Worm (Caenorhabditis elegans) whole organism, L4 larva: ENCODE results near the gene srbc-37.
A peak's percentile ranks its signal among the peaks of the same experiment; 100 is the strongest.

ENCODE experiments used
- F26F4.8 ChIP-seq: fragments of 200-800 bp; sonication (Bioruptor generic); conservative IDR thresholded peaks from 2 replicates; pipeline ENCODE4 v1.3.6; 2022; ENCODE audit warnings: missing genetic modification characterization, missing compliant biosample characterization
- F37D6.2 ChIP-seq: sonication (generic microtip); optimal IDR thresholded peaks from 2 replicates; lab custom pipeline; 2016; ENCODE audit warnings: mild to moderate bottlenecking, missing genetic modification characterization, missing compliant biosample characterization
- F44E2.7 ChIP-seq: fragments of 200-800 bp; sonication (Bioruptor generic); IDR thresholded peaks from 2 replicates; pipeline ENCODE4 v2.1.2; 2022; ENCODE audit warnings: missing genetic modification characterization, missing compliant biosample characterization
- T26A8.4 ChIP-seq: fragments of 200-800 bp; sonication (Bioruptor generic); IDR thresholded peaks from 2 replicates; pipeline ENCODE4 v1.3.6; 2022; ENCODE audit warnings: missing genetic modification characterization, missing compliant biosample characterization
- Y48G9A.11 ChIP-seq: fragments of 200-800 bp; sonication (Bioruptor generic); IDR thresholded peaks from 2 replicates; pipeline ENCODE4 v1.3.6; 2022; ENCODE audit warnings: missing genetic modification reagents, missing genetic modification characterization, missing compliant biosample characterization
- aha-1 ChIP-seq: fragments of 150-350 bp; peaks from one replicate; lab custom pipeline; 2014; ENCODE audit warnings: missing biosample characterization, missing genetic modification characterization
- attf-4 ChIP-seq: sonication (generic microtip); optimal IDR thresholded peaks from 3 replicates; lab custom pipeline; 2017; ENCODE audit warnings: missing biosample characterization, missing genetic modification characterization
- ceh-44 ChIP-seq: fragments of 200-800 bp; sonication (Bioruptor generic); IDR thresholded peaks from 2 replicates; pipeline ENCODE4 v1.3.6; 2022; ENCODE audit warnings: missing genetic modification reagents, missing genetic modification characterization, missing compliant biosample characterization
- daf-16 ChIP-seq, 3 experiments: sonication (generic microtip); optimal IDR thresholded peaks; 2 replicates each; lab custom pipeline; 2016 to 2017; ENCODE audit warnings: missing genetic modification characterization in 3 of 3, missing genetic modification reagents in 3 of 3, mild to moderate bottlenecking in 2 of 3, missing compliant biosample characterization in 2 of 3, missing biosample characterization in 1 of 3, moderate library complexity in 1 of 3
- daf-8 ChIP-seq: fragments of 200-800 bp; sonication (Bioruptor generic); IDR thresholded peaks from 2 replicates; pipeline ENCODE4 v1.3.6; 2022; ENCODE audit warnings: missing genetic modification characterization, missing compliant biosample characterization
- dmd-9 ChIP-seq: fragments of 200-800 bp; sonication (Bioruptor generic); IDR thresholded peaks from 2 replicates; pipeline ENCODE4 v1.3.6; 2022; ENCODE audit warnings: missing genetic modification reagents, missing genetic modification characterization, missing compliant biosample characterization
- dve-1 ChIP-seq: sonication (generic microtip); optimal IDR thresholded peaks from 2 replicates; lab custom pipeline; 2017; ENCODE audit warnings: antibody characterized with exemption, mild to moderate bottlenecking, missing genetic modification characterization, missing compliant biosample characterization; ENCODE audit not compliant: insufficient read depth
- egl-43 ChIP-seq: fragments of 200-800 bp; sonication (Bioruptor generic); IDR thresholded peaks from 2 replicates; pipeline ENCODE4 v1.3.6; 2022; ENCODE audit warnings: missing genetic modification reagents, missing genetic modification characterization, missing compliant biosample characterization
- fkh-10 ChIP-seq: fragments of 150-350 bp; optimal IDR thresholded peaks from 2 replicates; lab custom pipeline; 2014; ENCODE audit warnings: missing biosample characterization, missing genetic modification reagents, missing genetic modification characterization
- hif-1 ChIP-seq, 2 experiments: sonication (generic microtip); optimal IDR thresholded peaks; 2 replicates each; lab custom pipeline; 2016 to 2017; ENCODE audit warnings: missing compliant biosample characterization in 2 of 2, missing genetic modification characterization in 2 of 2, missing genetic modification reagents in 2 of 2, missing genotype in 2 of 2, mild to moderate bottlenecking in 1 of 2
- hmg-1.1 ChIP-seq: fragments of 200-800 bp; sonication (Bioruptor generic); IDR thresholded peaks from 2 replicates; pipeline ENCODE4 v1.3.6; 2022; ENCODE audit warnings: missing genetic modification reagents, missing genetic modification characterization, missing compliant biosample characterization
- lin-29 ChIP-seq: fragments of 200-800 bp; sonication (Bioruptor generic); IDR thresholded peaks from 2 replicates; pipeline ENCODE4 v1.3.6; 2022; ENCODE audit warnings: missing genetic modification reagents, missing genetic modification characterization, missing compliant biosample characterization
- lin-38 ChIP-seq: fragments of 200-800 bp; sonication (Bioruptor generic); IDR thresholded peaks from 2 replicates; pipeline ENCODE4 v1.3.6; 2022; ENCODE audit warnings: missing genetic modification reagents, missing genetic modification characterization, missing compliant biosample characterization
- madf-5 ChIP-seq, 2 experiments: fragments of 200-800 bp; sonication (Bioruptor generic); IDR thresholded peaks; 2 replicates each; pipeline ENCODE4 v1.3.6; 2022; ENCODE audit warnings: missing compliant biosample characterization in 2 of 2, missing genetic modification characterization in 2 of 2
- mdt-29 ChIP-seq: fragments of 200-800 bp; sonication (Bioruptor generic); IDR thresholded peaks from 2 replicates; pipeline ENCODE4 v1.3.6; 2022; ENCODE audit warnings: missing genetic modification reagents, missing genetic modification characterization, missing compliant biosample characterization
- nhr-237 ChIP-seq: sonication (generic microtip); optimal IDR thresholded peaks from 2 replicates; lab custom pipeline; 2017; ENCODE audit warnings: missing biosample characterization, missing genetic modification characterization
- nhr-28 ChIP-seq: fragments of 150-350 bp; optimal IDR thresholded peaks from 2 replicates; lab custom pipeline; 2014; ENCODE audit warnings: missing biosample characterization, missing genetic modification characterization
- nhr-41 ChIP-seq: fragments of 200-800 bp; sonication (Bioruptor generic); IDR thresholded peaks from 2 replicates; pipeline ENCODE4 v1.3.6; 2022; ENCODE audit warnings: missing genetic modification reagents, missing genetic modification characterization, missing compliant biosample characterization
- nhr-48 ChIP-seq: sonication (generic microtip); optimal IDR thresholded peaks from 2 replicates; lab custom pipeline; 2016; ENCODE audit warnings: mild to moderate bottlenecking, missing genetic modification characterization, missing compliant biosample characterization
- nhr-77 ChIP-seq: fragments of 150-350 bp; optimal IDR thresholded peaks from 2 replicates; lab custom pipeline; 2014; ENCODE audit warnings: missing biosample characterization, missing genetic modification characterization
- php-3 ChIP-seq: fragments of 200-800 bp; sonication (Bioruptor generic); IDR thresholded peaks from 2 replicates; pipeline ENCODE4 v1.3.6; 2022; ENCODE audit warnings: missing genetic modification reagents, missing genetic modification characterization, missing compliant biosample characterization
- pqm-1 ChIP-seq: sonication (generic microtip); optimal IDR thresholded peaks from 2 replicates; lab custom pipeline; 2017; ENCODE audit warnings: missing biosample characterization, missing genetic modification characterization
- saeg-2 ChIP-seq: fragments of 200-800 bp; sonication (Bioruptor generic); IDR thresholded peaks from 2 replicates; pipeline ENCODE4 v1.3.6; 2022; ENCODE audit warnings: missing genetic modification reagents, missing genetic modification characterization, missing compliant biosample characterization
- sdz-12 ChIP-seq: fragments of 200-800 bp; sonication (Bioruptor generic); optimal IDR thresholded peaks from 2 replicates; lab custom pipeline; 2018; ENCODE audit warnings: mild to moderate bottlenecking, missing genetic modification characterization, missing compliant biosample characterization
- set-16 ChIP-seq: fragments of 200-800 bp; sonication (Bioruptor generic); IDR thresholded peaks from 2 replicates; pipeline ENCODE4 v1.3.6; 2022; ENCODE audit warnings: missing genetic modification reagents, missing genetic modification characterization, missing compliant biosample characterization
- tra-1 ChIP-seq: fragments of 200-800 bp; sonication (Bioruptor generic); IDR thresholded peaks from 2 replicates; pipeline ENCODE4 v1.3.6; 2022; ENCODE audit warnings: missing genetic modification reagents, missing genetic modification characterization, missing compliant biosample characterization
- unc-130 ChIP-seq: sonication (generic microtip); optimal IDR thresholded peaks from 2 replicates; lab custom pipeline; 2016; ENCODE audit warnings: missing genetic modification reagents, missing genetic modification characterization, missing compliant biosample characterization
- unc-39 ChIP-seq: sonication (generic microtip); optimal IDR thresholded peaks from 2 replicates; lab custom pipeline; 2017; ENCODE audit warnings: missing biosample characterization, missing genetic modification characterization
- vab-7 ChIP-seq: fragments of 200-800 bp; sonication (Bioruptor generic); IDR thresholded peaks from 2 replicates; pipeline ENCODE4 v1.3.6; 2022; ENCODE audit warnings: missing genetic modification reagents, missing genetic modification characterization, missing compliant biosample characterization
- zag-1 ChIP-seq: fragments of 150-350 bp; optimal IDR thresholded peaks from 2 replicates; lab custom pipeline; 2014; ENCODE audit warnings: missing biosample characterization, missing genetic modification characterization

Gene srbc-37

ce11 chrV:683858-684257 is 18.5 kb upstream of the srbc-37 start, which contains the start of gene F31F4.1:
Gene F31F4.1 (plus strand): TSS chrV:684060.
- TF ChIP-seq F26F4.8 (GFP tag; lab: Robert Waterston, UW) (no peak), unc-39 (tag; lab: Kevin White, UChicago) (no peak), daf-16 (GFP tag; optimal IDR thresholded peaks at IDR 0.05; lab: Kevin White, UChicago) (no peak), daf-16 (tag; optimal IDR thresholded peaks at IDR 0.05; lab: Kevin White, UChicago) (peak; percentile 81), tra-1 (GFP tag; lab: Robert Waterston, UW) (no peak), ceh-44 (GFP tag; lab: Robert Waterston, UW) (no peak), F37D6.2 (tag; lab: Kevin White, UChicago) (no peak), aha-1 (tag; lab: Kevin White, UChicago) (peak; percentile 55), vab-7 (GFP tag; lab: Robert Waterston, UW) (no peak), unc-130 (GFP tag; lab: Kevin White, UChicago) (no peak), nhr-77 (tag; lab: Kevin White, UChicago) (peak; percentile 63), dve-1 (tag; lab: Kevin White, UChicago) (peak; percentile 47), F44E2.7 (GFP tag; lab: Robert Waterston, UW) (no peak), nhr-48 (tag; lab: Kevin White, UChicago) (no peak), T26A8.4 (GFP tag; lab: Robert Waterston, UW) (no peak), php-3 (GFP tag; lab: Robert Waterston, UW) (peak; percentile 83), nhr-28 (tag; lab: Kevin White, UChicago) (peak; percentile 63), pqm-1 (tag; lab: Kevin White, UChicago) (peak; percentile 75), fkh-10 (no peak), hif-1 (tag; optimal IDR thresholded peaks at IDR 0.05; lab: Kevin White, UChicago) (no peak)

ce11 chrV:687384-687783 is 15.0 kb upstream of the srbc-37 start, which contains the start of gene H25P19.1:
Gene H25P19.1 (plus strand): TSS chrV:687684.
- TF ChIP-seq attf-4 (no peak), sdz-12 (GFP tag; lab: Kevin White, UChicago) (no peak)

- no peak for TF ChIP-seq vab-7 (GFP tag; lab: Robert Waterston, UW)
- peak; percentile 72 for TF ChIP-seq aha-1 (tag; lab: Kevin White, UChicago)
- TF ChIP-seq T26A8.4 (GFP tag; lab: Robert Waterston, UW), result no peak
- no peak for TF ChIP-seq nhr-41 (GFP tag; lab: Robert Waterston, UW)
- no peak for TF ChIP-seq dmd-9
- no peak for TF ChIP-seq daf-8 (GFP tag; lab: Robert Waterston, UW)
- TF ChIP-seq egl-43, result no peak
- TF ChIP-seq set-16 (GFP tag; lab: Robert Waterston, UW), result peak; percentile 87
- TF ChIP-seq madf-5 (GFP tag; IDR thresholded peaks at IDR 0.05; lab: Robert Waterston, UW), result 0 out of 4 replicates have a peak, but pooled peaks of 1 of the 2 experiments have one; percentile 24
- TF ChIP-seq lin-38, result no peak
- no peak for TF ChIP-seq Y48G9A.11
- no peak for TF ChIP-seq lin-29
- TF ChIP-seq saeg-2, result no peak
- no peak for TF ChIP-seq zag-1 (tag; lab: Kevin White, UChicago)
- TF ChIP-seq hmg-1.1, result no peak
- TF ChIP-seq php-3 (GFP tag; lab: Robert Waterston, UW), result 0 out of 2 replicates have a peak, but pooled peaks have one; percentile 26
- no peak for TF ChIP-seq nhr-237 (tag; lab: Kevin White, UChicago)
- no peak for TF ChIP-seq mdt-29
These were observed 12.8 kb upstream of the srbc-37 start for ce11 chrV:689538-689937.
